Worm (Caenorhabditis elegans) whole organism, young adult: ENCODE results near the gene srh-78.

Experiments
- F33H1.4 ChIP-seq: fragments of 200-800 bp; sonication (Bioruptor generic); IDR thresholded peaks from 2 replicates; pipeline ENCODE4 v1.3.6; 2022; ENCODE audit warnings: missing genetic modification reagents, missing genetic modification characterization, missing compliant biosample characterization
- Y95B8A.8 ChIP-seq: fragments of 200-800 bp; sonication (Bioruptor generic); IDR thresholded peaks from 2 replicates; pipeline ENCODE4 v1.3.6; 2022; ENCODE audit warnings: missing genetic modification reagents, missing genetic modification characterization, missing compliant biosample characterization
- ccch-3 ChIP-seq: fragments of 200-800 bp; sonication (Bioruptor generic); optimal IDR thresholded peaks from 2 replicates; lab custom pipeline; 2018; ENCODE audit warnings: mild to moderate bottlenecking, missing genetic modification characterization, missing compliant biosample characterization
- ceh-91 ChIP-seq: fragments of 200-800 bp; sonication (Bioruptor generic); IDR thresholded peaks from 2 replicates; pipeline ENCODE4 v1.3.6; 2022; ENCODE audit warnings: missing genetic modification reagents, missing genetic modification characterization, missing compliant biosample characterization
- him-1 ChIP-seq: sonication (generic microtip); optimal IDR thresholded peaks from 2 replicates; lab custom pipeline; 2016; ENCODE audit warnings: missing genotype, missing genetic modification reagents, missing genetic modification characterization, missing compliant biosample characterization
- sea-2 ChIP-seq: fragments of 200-800 bp; sonication (Bioruptor generic); IDR thresholded peaks from 2 replicates; pipeline ENCODE4 v1.3.6; 2022; ENCODE audit warnings: missing genetic modification characterization, missing compliant biosample characterization
- snpc-4 ChIP-seq, 5 experiments: fragments of 150-350 bp in 1 of 5; sonication (generic microtip) in 4 of 5; optimal IDR thresholded peaks; 2 replicates each; lab custom pipeline; 2014 to 2018; ENCODE audit warnings: missing genetic modification characterization in 5 of 5, missing biosample characterization in 3 of 5, antibody characterized with exemption in 2 of 5, mild to moderate bottlenecking in 2 of 5, missing compliant biosample characterization in 2 of 5, missing genotype in 2 of 5, moderate library complexity in 2 of 5, missing genetic modification reagents in 1 of 5
- tbp1 ChIP-seq: fragments of 200-800 bp; sonication (Bioruptor generic); optimal IDR thresholded peaks from 2 replicates; lab custom pipeline; 2018; ENCODE audit warnings: mild to moderate bottlenecking, missing genetic modification characterization, missing compliant biosample characterization
- unc-62 ChIP-seq: fragments of 150-350 bp; optimal IDR thresholded peaks from 2 replicates; lab custom pipeline; 2014; ENCODE audit warnings: missing biosample characterization, missing genetic modification reagents, missing genetic modification characterization
- ztf-3 ChIP-seq: fragments of 200-800 bp; sonication (Bioruptor generic); optimal IDR thresholded peaks from 2 replicates; lab custom pipeline; 2018; ENCODE audit warnings: mild to moderate bottlenecking, missing genetic modification characterization, missing compliant biosample characterization

ce11 chrV:185694-186217 lies 31.2 kb upstream of the srh-78 start, which contains the start of gene arid-1:
- TF ChIP-seq him-1 (tag; lab: Kevin White, UChicago) (peak; percentile 37), tbp1 (GFP tag; lab: Kevin White, UChicago) (peak; percentile 37), snpc-4 (GFP tag; optimal IDR thresholded peaks at IDR 0.05; lab: Kevin White, UChicago) (no peak), snpc-4 (tag; optimal IDR thresholded peaks at IDR 0.05; lab: Kevin White, UChicago) (peak in 3 of 4 experiments; percentile 8 to 27 (median 17)), Y95B8A.8 (0 out of 2 replicates have a peak, but pooled peaks have one; percentile 11), unc-62 (GFP tag; lab: Kevin White, UChicago) (no peak), F33H1.4 (GFP tag; lab: Robert Waterston, UW) (peak; percentile 62), sea-2 (no peak), ccch-3 (GFP tag; lab: Kevin White, UChicago) (no peak), ztf-3 (GFP tag; lab: Kevin White, UChicago) (no peak), ceh-91 (peak; percentile 58; the same call in 1 of the 2 replicates)
